Worm (Caenorhabditis elegans): ENCODE results near the gene nhr-235.

- TF ChIP-seq tbx-11 (GFP tag; IDR thresholded peaks at IDR 0.05) (no peak), flt-1 (GFP tag; IDR thresholded peaks at IDR 0.05) (no peak)
Measured at ce11 chrII:12654447-12654846, 14.0 kb downstream of the nhr-235 start, which contains the start of gene rgs-4.

Measured in whole organism, early embryonic.